Worm (Caenorhabditis elegans) whole organism, midembryonic: ENCODE data around the gene nhr-31.

Experiments used
- T22C8.4 ChIP-seq: fragments of 200-800 bp; sonication (Bioruptor generic); IDR thresholded peaks from 2 replicates; pipeline ENCODE4 v1.3.6; 2022; ENCODE audit warnings: missing genetic modification characterization, missing compliant biosample characterization
- cog-1 ChIP-seq: sonication (generic microtip); optimal IDR thresholded peaks from 2 replicates; lab custom pipeline; 2016; ENCODE audit warnings: missing genetic modification characterization, missing compliant biosample characterization
- flt-1 ChIP-seq: fragments of 200-800 bp; sonication (Bioruptor generic); IDR thresholded peaks from 2 replicates; pipeline ENCODE4 v1.3.6; 2022; ENCODE audit warnings: missing genetic modification characterization, missing compliant biosample characterization
- klf-2 ChIP-seq: fragments of 200-800 bp; sonication (Bioruptor generic); conservative IDR thresholded peaks from 2 replicates; pipeline ENCODE4 v1.3.6; 2022; ENCODE audit warnings: missing genetic modification reagents, missing genetic modification characterization, missing compliant biosample characterization
- ref-1 ChIP-seq: fragments of 200-800 bp; sonication (Bioruptor generic); conservative IDR thresholded peaks from 2 replicates; pipeline ENCODE4 v1.3.6; 2022; ENCODE audit warnings: missing genetic modification reagents, missing genetic modification characterization, missing compliant biosample characterization
- ztf-23 ChIP-seq: fragments of 200-800 bp; sonication (Bioruptor generic); IDR thresholded peaks from 2 replicates; pipeline ENCODE4 v1.3.6; 2022; ENCODE audit warnings: missing genetic modification reagents, missing genetic modification characterization, missing compliant biosample characterization

DNA sequence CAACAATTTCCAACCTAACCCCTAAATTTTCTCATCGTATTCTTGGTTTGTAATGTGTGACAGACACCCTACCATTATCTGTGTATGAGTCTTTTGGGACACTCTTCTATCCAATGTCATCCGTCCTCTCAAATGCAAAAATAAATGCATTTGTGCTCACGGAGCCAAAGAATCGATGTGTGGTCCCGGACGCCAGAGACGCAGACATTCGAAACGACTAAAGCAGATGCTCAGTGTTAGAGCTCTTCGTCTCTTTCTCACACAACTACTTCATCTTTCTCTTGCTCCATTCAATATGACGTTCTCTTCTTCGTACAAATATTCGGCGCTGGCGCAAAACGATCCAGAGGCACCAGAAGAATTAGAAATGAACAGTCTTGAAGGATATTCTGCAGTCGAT, 49.7 kb downstream of the nhr-31 start, which contains the start of gene unc-24:
- TF ChIP-seq ztf-23 (GFP tag; lab: Robert Waterston, UW) (no peak), ref-1 (GFP tag; lab: Robert Waterston, UW) (no peak), flt-1 (no peak), T22C8.4 (GFP tag; lab: Robert Waterston, UW) (no peak), cog-1 (tag; lab: Kevin White, UChicago) (no peak), klf-2 (no peak)
